Fruit fly (Drosophila melanogaster): ENCODE results near the gene CG32152.

DNA sequence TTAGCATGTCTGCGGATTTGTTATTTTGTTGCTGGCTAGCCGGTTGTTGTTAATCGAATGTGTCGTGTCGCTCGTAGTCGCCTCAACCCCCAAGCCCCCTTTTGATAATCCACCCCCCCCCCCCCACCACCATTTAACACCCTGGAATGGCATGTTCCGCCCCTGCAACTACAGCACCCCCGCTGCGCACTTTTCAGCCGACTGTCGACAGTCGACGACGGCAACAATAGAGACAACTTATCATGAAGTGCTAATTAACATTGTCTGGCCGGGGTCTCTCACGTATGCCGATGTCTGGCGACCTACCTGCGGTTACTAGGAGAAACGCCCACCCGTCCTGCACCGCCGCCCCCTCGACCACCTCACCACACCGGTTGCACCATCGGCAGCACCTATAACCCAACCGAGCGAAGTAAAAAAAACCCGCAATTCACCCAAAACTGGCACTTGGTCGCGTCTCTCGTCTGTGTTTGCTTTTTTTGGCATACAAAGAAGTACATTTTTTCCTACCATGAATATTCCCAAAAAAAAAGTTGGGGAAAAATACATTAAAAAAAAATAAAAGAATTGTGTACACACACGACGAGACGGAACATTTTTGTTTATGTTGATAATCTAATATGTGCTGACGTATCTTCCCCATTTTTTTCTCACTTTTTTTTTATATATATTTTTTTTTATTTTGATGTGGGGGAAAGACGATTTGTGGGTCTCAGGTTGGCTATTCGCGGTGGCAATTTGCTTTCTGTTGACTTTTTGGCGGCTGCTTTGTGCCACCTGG, 22.6 kb upstream of the CG32152 start:
- TF ChIP-seq psq (optimal IDR thresholded peaks at IDR 0.05) (no peak), CG8478 (optimal IDR thresholded peaks at IDR 0.05) (no peak), EcR (GFP tag; optimal IDR thresholded peaks at IDR 0.05) (no peak), usp (GFP tag; optimal IDR thresholded peaks at IDR 0.05) (no peak)
